Fruit fly (Drosophila melanogaster) whole organism, pupa: Measurements from ENCODE around the gene CG4830.

ENCODE experiments used
- CG10348 ChIP-seq: fragments of 200-800 bp; sonication (Bioruptor generic); IDR thresholded peaks from 2 replicates; pipeline ENCODE4 v1.3.6; 2022; ENCODE audit warnings: missing biosample characterization, missing genetic modification characterization
- CG12605 ChIP-seq: fragments of 200-800 bp; sonication (Bioruptor generic); IDR thresholded peaks from 2 replicates; pipeline ENCODE4 v1.3.6; 2022; ENCODE audit warnings: missing biosample characterization, missing genetic modification characterization
- CG13204 ChIP-seq: fragments of 200-800 bp; sonication (Bioruptor generic); optimal IDR thresholded peaks from 2 replicates; lab custom pipeline; 2018; ENCODE audit warnings: missing biosample characterization, mild to moderate bottlenecking, missing genetic modification characterization, moderate library complexity
- CG14655 ChIP-seq: fragments of 200-800 bp; sonication (Bioruptor generic); optimal IDR thresholded peaks from 3 replicates; lab custom pipeline; 2017; ENCODE audit warnings: mild to moderate bottlenecking, missing biosample characterization, missing genetic modification reagents, missing genetic modification characterization
- CG15710 ChIP-seq: fragments of 200-800 bp; sonication (Bioruptor generic); optimal IDR thresholded peaks from 2 replicates; lab custom pipeline; 2018; ENCODE audit warnings: missing biosample characterization, mild to moderate bottlenecking, missing genetic modification characterization, moderate library complexity
- CG17806 ChIP-seq: fragments of 200-800 bp; sonication (Bioruptor generic); optimal IDR thresholded peaks from 2 replicates; lab custom pipeline; 2018; ENCODE audit warnings: missing biosample characterization, mild to moderate bottlenecking, missing genetic modification characterization, moderate library complexity
- CG32121 ChIP-seq: fragments of 200-800 bp; sonication (Bioruptor generic); IDR thresholded peaks from 2 replicates; pipeline ENCODE4 v1.3.6; 2022; ENCODE audit warnings: missing biosample characterization, missing genetic modification characterization
- CG34367 ChIP-seq: fragments of 200-800 bp; sonication (Bioruptor generic); optimal IDR thresholded peaks from 2 replicates; lab custom pipeline; 2018; ENCODE audit warnings: missing biosample characterization, mild to moderate bottlenecking, missing genetic modification characterization
- CG4496 ChIP-seq: fragments of 200-800 bp; sonication (Bioruptor generic); IDR thresholded peaks from 3 replicates; pipeline ENCODE4 v1.3.6; 2022; ENCODE audit warnings: missing biosample characterization, missing genetic modification characterization
- CG8159 ChIP-seq: fragments of 200-800 bp; sonication (Bioruptor generic); optimal IDR thresholded peaks from 3 replicates; lab custom pipeline; 2018; ENCODE audit warnings: missing biosample characterization, mild to moderate bottlenecking, missing genetic modification characterization, moderate library complexity
- CG8301 ChIP-seq: fragments of 200-800 bp; sonication (Bioruptor generic); optimal IDR thresholded peaks from 2 replicates; lab custom pipeline; 2018; ENCODE audit warnings: missing biosample characterization, mild to moderate bottlenecking, missing genetic modification characterization
- CG9948 ChIP-seq: fragments of 200-800 bp; sonication (Bioruptor generic); optimal IDR thresholded peaks from 2 replicates; lab custom pipeline; 2018; ENCODE audit warnings: missing biosample characterization, mild to moderate bottlenecking, missing genetic modification characterization, moderate library complexity
- D1 ChIP-seq: fragments of 200-800 bp; sonication (Bioruptor generic); optimal IDR thresholded peaks from 2 replicates; lab custom pipeline; 2018; ENCODE audit warnings: missing biosample characterization, mild to moderate bottlenecking, missing genetic modification characterization, moderate library complexity
- EcR ChIP-seq: fragments of 200-800 bp; sonication (Bioruptor generic); optimal IDR thresholded peaks from 3 replicates; lab custom pipeline; 2019; ENCODE audit warnings: missing biosample characterization, missing genetic modification characterization, mild to moderate bottlenecking, moderate library complexity, missing genetic modification reagents
- Ets98B ChIP-seq: fragments of 200-800 bp; sonication (Bioruptor generic); IDR thresholded peaks from 2 replicates; pipeline ENCODE4 v1.3.6; 2022; ENCODE audit warnings: missing biosample characterization, missing genetic modification characterization
- Pif1A ChIP-seq: fragments of 200-800 bp; sonication (Bioruptor generic); optimal IDR thresholded peaks from 3 replicates; lab custom pipeline; 2016; ENCODE audit warnings: missing biosample characterization, missing genetic modification characterization
- Pif1B ChIP-seq: fragments of 200-800 bp; sonication (Bioruptor generic); optimal IDR thresholded peaks from 3 replicates; lab custom pipeline; 2016; ENCODE audit warnings: missing biosample characterization, missing genetic modification characterization
- Snoo ChIP-seq: fragments of 200-800 bp; sonication (Bioruptor generic); optimal IDR thresholded peaks from 3 replicates; lab custom pipeline; 2017; ENCODE audit warnings: missing biosample characterization, mild to moderate bottlenecking, missing genetic modification characterization, inconsistent platforms
- fd96Ca ChIP-seq: fragments of 200-800 bp; sonication (Bioruptor generic); IDR thresholded peaks from 3 replicates; pipeline ENCODE4 v1.3.6; 2022; ENCODE audit warnings: missing biosample characterization, missing genetic modification characterization
- gl ChIP-seq: fragments of 200-800 bp; sonication (Bioruptor generic); optimal IDR thresholded peaks from 2 replicates; lab custom pipeline; 2018; ENCODE audit warnings: missing biosample characterization, mild to moderate bottlenecking, missing genetic modification characterization
- rn ChIP-seq: fragments of 200-800 bp; sonication (Bioruptor generic); IDR thresholded peaks from 2 replicates; pipeline ENCODE4 v1.3.6; 2022; ENCODE audit warnings: missing biosample characterization, missing genetic modification characterization

Gene CG4830

DNA sequence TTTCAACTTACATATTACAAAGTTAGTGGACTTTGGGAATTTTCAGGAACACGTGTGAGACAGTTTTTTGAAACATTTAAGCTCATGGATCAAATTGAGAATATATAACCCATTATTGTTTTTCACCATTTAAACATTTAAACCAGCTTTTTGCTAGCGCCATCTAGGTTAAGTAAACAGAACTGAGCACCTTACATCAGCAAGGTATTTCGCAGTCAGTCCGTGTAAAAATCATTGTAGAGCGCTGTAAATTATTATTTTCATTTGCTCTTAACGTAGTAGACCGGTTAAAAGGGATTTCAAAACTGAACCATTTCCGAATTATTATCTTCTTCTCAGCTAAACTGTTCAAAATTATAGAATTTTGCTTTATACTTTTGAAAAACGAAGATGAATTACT lies 11.9 kb upstream of the CG4830 start, which contains the start of gene Rsbp15:
TSS of gene Rsbp15 (plus strand) at position 295 of the 400 bp plus-strand sequence.
- TF ChIP-seq Pif1A: no peak

DNA sequence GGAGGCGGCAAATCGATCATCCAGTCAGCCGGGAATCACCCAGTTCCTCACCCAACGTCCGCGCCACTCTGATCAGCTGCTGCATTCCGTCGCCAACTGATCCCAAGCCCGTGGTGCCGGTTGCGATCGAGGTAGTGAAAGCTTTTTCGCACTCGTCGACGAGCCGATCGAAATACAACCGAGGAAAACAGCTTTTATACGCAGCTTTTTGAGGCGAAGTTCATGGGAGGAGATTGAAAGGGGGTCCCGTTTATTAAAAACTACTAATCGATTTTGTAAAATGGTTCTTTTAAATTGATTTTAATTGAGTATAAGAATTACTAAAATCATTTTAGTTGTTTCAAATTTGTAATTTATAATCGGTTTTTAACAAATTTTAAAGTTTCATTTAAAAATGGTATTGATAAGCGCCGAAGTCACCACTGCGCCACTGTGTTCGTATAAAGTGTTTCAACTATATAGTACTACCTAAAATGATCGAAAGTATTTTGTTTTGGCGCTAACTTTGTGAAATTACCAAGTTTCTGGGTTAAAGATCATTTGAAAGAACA lies 11.3 kb upstream of the CG4830 start, which contains the start of gene CG4860:
TSS of gene CG4860 (minus strand) at position 99 of the 551 bp plus-strand sequence.
- no peak for TF ChIP-seq CG13204
- TF ChIP-seq Pif1B (GFP tag; lab: Kevin White, UChicago): peak; percentile 80
- no peak for TF ChIP-seq Snoo
- TF ChIP-seq rn (GFP tag; lab: Robert Waterston, UW): peak; percentile 63
- peak; percentile 94 for TF ChIP-seq CG32121 (GFP tag; lab: Robert Waterston, UW)
- TF ChIP-seq CG34367 (tag; lab: Kevin White, UChicago): peak; percentile 70
- TF ChIP-seq CG9948 (tag; lab: Kevin White, UChicago): peak; percentile 75
- 0 out of 2 replicates have a peak, but pooled peaks have one; percentile 48 for TF ChIP-seq CG10348 (GFP tag; lab: Robert Waterston, UW)
- TF ChIP-seq Pif1A: peak; percentile 91
- TF ChIP-seq CG8301 (tag; lab: Kevin White, UChicago): peak; percentile 83
- TF ChIP-seq CG8159 (tag; lab: Kevin White, UChicago): peak; percentile 80
- no peak for TF ChIP-seq EcR
- TF ChIP-seq gl: peak; percentile 24
- peak; percentile 88 for TF ChIP-seq CG12605 (GFP tag; lab: Robert Waterston, UW)
- TF ChIP-seq CG14655: peak; percentile 82
- TF ChIP-seq D1 (tag; lab: Kevin White, UChicago): peak; percentile 19
- peak; percentile 74 for TF ChIP-seq CG15710
- TF ChIP-seq CG4496 (GFP tag; lab: Robert Waterston, UW): peak; percentile 91
- peak; percentile 86 for TF ChIP-seq fd96Ca
- peak; percentile 93 for TF ChIP-seq Ets98B
- peak; percentile 81 for TF ChIP-seq CG17806 (tag; lab: Kevin White, UChicago)
- TF ChIP-seq, all 21 proteins: peak for 18

DNA sequence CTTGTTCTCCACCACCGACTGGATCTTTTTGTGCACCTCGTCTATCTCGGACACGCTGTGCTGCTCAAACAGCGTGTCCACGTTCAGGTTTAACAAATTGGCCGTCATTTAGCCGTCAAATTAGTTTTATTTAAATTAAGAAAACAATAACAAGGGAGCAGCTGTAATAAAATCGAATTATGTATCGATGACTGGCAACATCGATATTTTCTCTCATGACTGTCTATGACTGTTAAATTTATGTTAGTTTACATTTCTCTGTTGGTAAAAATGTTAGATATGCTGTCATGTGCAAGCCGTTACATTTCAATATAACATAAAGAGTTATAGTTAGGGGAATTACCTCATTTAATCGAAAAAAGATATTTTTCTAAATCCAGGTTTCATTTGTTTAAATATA lies 9.3 kb upstream of the CG4830 start, which contains the start of gene Cog1:
TSS of gene Cog1 (minus strand) at position 190 of the 400 bp plus-strand sequence.
- no peak for TF ChIP-seq CG8159 (tag; lab: Kevin White, UChicago)
- TF ChIP-seq CG12605 (GFP tag; lab: Robert Waterston, UW): no peak
- no peak for TF ChIP-seq Snoo
- TF ChIP-seq Ets98B: no peak
- no peak for TF ChIP-seq Pif1A
- TF ChIP-seq EcR: no peak
- TF ChIP-seq CG17806 (tag; lab: Kevin White, UChicago): no peak
- TF ChIP-seq CG4496 (GFP tag; lab: Robert Waterston, UW): no peak
- no peak for TF ChIP-seq gl
- TF ChIP-seq D1 (tag; lab: Kevin White, UChicago): no peak
- TF ChIP-seq fd96Ca: no peak

DNA sequence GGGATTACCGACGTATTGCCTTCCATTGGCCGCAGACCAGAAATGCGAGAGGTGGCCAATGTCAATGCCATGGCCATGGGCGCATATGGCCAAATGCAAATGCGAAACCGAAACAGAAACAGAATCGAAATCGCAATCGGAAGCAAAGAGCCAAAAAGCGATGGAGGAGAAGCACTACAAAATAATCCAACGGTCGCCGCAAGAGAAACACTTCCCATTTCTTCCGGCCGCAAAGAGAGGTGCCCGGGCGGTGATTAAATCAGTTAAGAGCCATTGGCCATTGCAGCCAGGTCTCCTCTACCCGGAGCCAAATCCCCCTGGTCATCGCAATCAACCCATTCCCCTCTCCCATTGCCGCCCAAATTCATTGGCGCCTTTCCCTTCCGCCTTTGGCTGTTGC lies 4.0 kb upstream of the CG4830 start, which contains the start of gene CG14742:
TSS of gene CG14742 (plus strand) at position 301 of the 400 bp plus-strand sequence.
- TF ChIP-seq Pif1B (GFP tag; lab: Kevin White, UChicago) (no peak), D1 (tag; lab: Kevin White, UChicago) (no peak), CG13204 (no peak), CG32121 (GFP tag; lab: Robert Waterston, UW) (no peak), CG8301 (tag; lab: Kevin White, UChicago) (no peak)
- TF ChIP-seq, all 21 proteins: peak for 0

DNA sequence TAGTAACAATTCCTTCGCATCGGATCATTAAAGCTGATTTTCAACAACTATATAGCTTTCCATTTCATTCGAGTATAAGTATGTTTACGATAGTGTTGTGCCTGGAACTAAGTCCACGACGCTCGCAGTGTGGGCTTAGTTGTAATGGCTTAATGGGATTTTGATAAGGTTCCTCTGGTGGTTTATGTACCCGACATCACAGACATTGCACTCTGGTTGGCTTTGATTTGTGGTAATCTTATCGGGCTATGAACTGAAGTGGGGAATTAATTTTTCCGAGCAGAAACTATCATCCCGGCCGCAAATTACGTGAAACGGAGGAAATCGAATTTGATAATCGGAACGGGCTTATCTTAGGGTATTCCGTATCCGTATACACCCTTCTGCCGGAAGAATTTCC lies 1.4 kb upstream of the CG4830 start:
- TF ChIP-seq D1 (tag; lab: Kevin White, UChicago) (no peak), CG4496 (GFP tag; lab: Robert Waterston, UW) (no peak), CG8159 (tag; lab: Kevin White, UChicago) (no peak), CG10348 (GFP tag; lab: Robert Waterston, UW) (no peak), CG13204 (no peak), CG17806 (tag; lab: Kevin White, UChicago) (no peak), gl (no peak), CG34367 (tag; lab: Kevin White, UChicago) (no peak), CG12605 (GFP tag; lab: Robert Waterston, UW) (no peak), EcR (no peak), rn (GFP tag; lab: Robert Waterston, UW) (no peak), Pif1B (GFP tag; lab: Kevin White, UChicago) (no peak), fd96Ca (no peak), Snoo (no peak), CG8301 (tag; lab: Kevin White, UChicago) (no peak), Ets98B (no peak), CG15710 (no peak), CG9948 (tag; lab: Kevin White, UChicago) (no peak)
- TF ChIP-seq, all 21 proteins: peak for 0

DNA sequence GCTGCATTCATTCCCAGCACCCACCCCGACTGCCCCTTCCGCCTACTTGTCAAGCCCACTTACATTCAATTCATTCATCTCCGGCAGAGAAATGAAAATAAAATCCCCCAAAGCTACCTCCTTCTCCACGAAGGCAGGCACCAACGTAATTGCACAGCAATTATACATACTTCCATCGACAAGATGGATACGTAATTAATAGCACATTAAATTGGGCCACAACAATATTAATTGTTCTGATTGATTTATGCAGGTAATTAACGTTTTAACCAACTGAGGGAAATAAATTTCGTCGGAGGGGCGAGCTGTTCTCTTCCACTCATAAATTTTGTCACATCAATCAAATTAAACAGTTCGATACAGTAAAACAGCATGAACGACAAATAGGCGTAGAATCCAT lies 12.5 kb downstream of the CG4830 start, which contains the start of gene Adk1:
TSS of gene Adk1 (plus strand) at position 301 of the 400 bp plus-strand sequence.
- no peak for TF ChIP-seq CG13204
- no peak for TF ChIP-seq CG32121 (GFP tag; lab: Robert Waterston, UW)

DNA sequence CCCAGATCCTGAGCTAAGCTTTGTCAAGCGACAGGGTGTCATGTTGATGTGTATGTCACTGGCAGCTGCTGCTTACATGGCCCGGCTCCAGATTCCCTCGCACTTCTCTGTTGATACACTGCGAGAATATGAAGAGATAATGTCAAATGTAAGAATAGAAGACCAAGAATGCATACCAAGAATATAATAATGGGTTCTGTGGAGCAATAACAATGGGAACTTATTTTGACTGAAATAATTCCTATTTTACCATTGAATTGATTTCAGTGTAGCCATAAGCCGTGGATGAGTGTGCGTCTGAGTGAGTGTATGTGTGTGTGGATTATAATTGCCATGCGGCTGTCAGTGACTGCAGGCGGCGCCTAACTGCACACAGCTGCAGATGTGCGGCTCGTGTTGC lies 14.1 kb downstream of the CG4830 start:
- TF ChIP-seq Pif1A: peak; percentile 8
- peak; percentile 53 for TF ChIP-seq CG8159 (tag; lab: Kevin White, UChicago)
- peak; percentile 55 for TF ChIP-seq CG15710
- TF ChIP-seq CG4496 (GFP tag; lab: Robert Waterston, UW): 0 out of 3 replicates have a peak, but pooled peaks have one; percentile 31
- TF ChIP-seq EcR: no peak
- no peak for TF ChIP-seq CG9948 (tag; lab: Kevin White, UChicago)
- TF ChIP-seq CG14655: peak; percentile 37
- no peak for TF ChIP-seq CG10348 (GFP tag; lab: Robert Waterston, UW)
